Fruit fly (Drosophila melanogaster) S2 (cell line): ENCODE measurements around the gene CG10164.

Experiments used
- CG8478 ChIP-seq: fragments of >200 bp; optimal IDR thresholded peaks from 2 replicates; lab custom pipeline; 2018
- CTCF ChIP-seq, 2 experiments: fragments of >200 bp; optimal IDR thresholded peaks; 2 replicates each; lab custom pipeline; 2018

- TF ChIP-seq CTCF (optimal IDR thresholded peaks at IDR 0.05; lab: Kevin White, UChicago) (no peak), CG8478 (no peak)
Measured at dm6 chr3R:23536610-23537009, 20.1 kb downstream of the CG10164 start, which contains the start of gene Ugt303B1.
